Worm (Caenorhabditis elegans) whole organism, L2 larva: ENCODE results near the gene eif-3.F.
A peak's percentile ranks its signal among the peaks of the same experiment; 100 is the strongest.

Experiments
- C34F6.9 ChIP-seq: fragments of 150-350 bp; optimal IDR thresholded peaks from 2 replicates; lab custom pipeline; 2014; ENCODE audit warnings: missing biosample characterization, missing genetic modification characterization
- F13H6.1 ChIP-seq: sonication (generic microtip); optimal IDR thresholded peaks from 2 replicates; lab custom pipeline; 2016; ENCODE audit warnings: missing genetic modification characterization, missing compliant biosample characterization
- Y55F3AM.14 ChIP-seq: fragments of 200-800 bp; sonication (Bioruptor generic); optimal IDR thresholded peaks from 2 replicates; lab custom pipeline; 2018; ENCODE audit warnings: mild to moderate bottlenecking, missing genetic modification characterization, missing compliant biosample characterization
- ZK546.5 ChIP-seq: sonication (generic microtip); optimal IDR thresholded peaks from 2 replicates; lab custom pipeline; 2017; ENCODE audit warnings: missing biosample characterization, missing genetic modification characterization
- aly-2 ChIP-seq: fragments of 150-350 bp; optimal IDR thresholded peaks from 2 replicates; lab custom pipeline; 2014; ENCODE audit warnings: missing biosample characterization, missing genetic modification characterization
- ama-1 ChIP-seq: fragments of 150-350 bp; optimal IDR thresholded peaks from 2 replicates; lab custom pipeline; 2018; ENCODE audit warnings: inconsistent platforms
- blmp-1 ChIP-seq: sonication (generic microtip); optimal IDR thresholded peaks from 2 replicates; lab custom pipeline; 2017; ENCODE audit warnings: missing genetic modification characterization, mild to moderate bottlenecking, missing compliant biosample characterization, antibody characterized with exemption, moderate library complexity; ENCODE audit not compliant: insufficient read depth
- ceh-82 ChIP-seq: fragments of 150-350 bp; optimal IDR thresholded peaks from 2 replicates; lab custom pipeline; 2014; ENCODE audit warnings: missing biosample characterization, missing genetic modification characterization
- egl-27 ChIP-seq: sonication (generic microtip); optimal IDR thresholded peaks from 3 replicates; lab custom pipeline; 2017; ENCODE audit warnings: missing biosample characterization, missing genetic modification reagents, missing genetic modification characterization
- fos-1 ChIP-seq: fragments of 150-350 bp; optimal IDR thresholded peaks from 2 replicates; lab custom pipeline; 2014; ENCODE audit warnings: missing biosample characterization, missing genetic modification characterization
- gmeb-1 ChIP-seq: fragments of 150-350 bp; optimal IDR thresholded peaks from 2 replicates; lab custom pipeline; 2014; ENCODE audit warnings: missing biosample characterization, missing genetic modification characterization
- lin-39 ChIP-seq: fragments of 150-350 bp; optimal IDR thresholded peaks from 2 replicates; lab custom pipeline; 2014; ENCODE audit warnings: missing biosample characterization, missing genetic modification reagents, missing genetic modification characterization
- lsy-2 ChIP-seq, 2 experiments: fragments of 150-350 bp in 1 of 2; sonication (generic microtip) in 1 of 2; optimal IDR thresholded peaks; 2 replicates each; lab custom pipeline; 2014 to 2017; ENCODE audit warnings: missing biosample characterization in 2 of 2, missing genetic modification characterization in 2 of 2
- mab-5 ChIP-seq: fragments of 150-350 bp; optimal IDR thresholded peaks from 2 replicates; lab custom pipeline; 2014; ENCODE audit warnings: missing biosample characterization, missing genetic modification characterization
- mdl-1 ChIP-seq, 2 experiments: fragments of 150-350 bp in 1 of 2; sonication (generic microtip) in 1 of 2; optimal IDR thresholded peaks; 2 replicates each; lab custom pipeline; 2017; ENCODE audit warnings: missing biosample characterization in 2 of 2, missing genetic modification characterization in 2 of 2
- nhr-10 ChIP-seq: sonication (generic microtip); optimal IDR thresholded peaks from 2 replicates; lab custom pipeline; 2017; ENCODE audit warnings: missing biosample characterization, missing genetic modification characterization
- nhr-129 ChIP-seq: fragments of 150-350 bp; optimal IDR thresholded peaks from 2 replicates; lab custom pipeline; 2014; ENCODE audit warnings: missing biosample characterization, missing genetic modification characterization
- nhr-21 ChIP-seq: fragments of 150-350 bp; optimal IDR thresholded peaks from 2 replicates; lab custom pipeline; 2014; ENCODE audit warnings: missing biosample characterization, missing genetic modification characterization
- nhr-23 ChIP-seq: fragments of 150-350 bp; optimal IDR thresholded peaks from 2 replicates; lab custom pipeline; 2014; ENCODE audit warnings: missing biosample characterization, missing genetic modification reagents, missing genetic modification characterization
- nhr-25 ChIP-seq: fragments of 150-350 bp; sonication (generic microtip); optimal IDR thresholded peaks from 3 replicates; lab custom pipeline; 2014; ENCODE audit warnings: missing biosample characterization, missing genetic modification characterization
- nhr-77 ChIP-seq: fragments of 150-350 bp; optimal IDR thresholded peaks from 2 replicates; lab custom pipeline; 2014; ENCODE audit warnings: missing biosample characterization, missing genetic modification characterization
- sem-4 ChIP-seq: fragments of 150-350 bp; optimal IDR thresholded peaks from 2 replicates; lab custom pipeline; 2014; ENCODE audit warnings: missing biosample characterization, missing genetic modification reagents, missing genetic modification characterization
- skn-1 ChIP-seq: sonication (generic microtip); optimal IDR thresholded peaks from 2 replicates; lab custom pipeline; 2017; ENCODE audit warnings: missing biosample characterization, missing genetic modification characterization
- sma-3 ChIP-seq: sonication (generic microtip); optimal IDR thresholded peaks from 2 replicates; lab custom pipeline; 2016; ENCODE audit warnings: missing genetic modification reagents, missing genetic modification characterization, missing compliant biosample characterization
- sma-9 ChIP-seq, 2 experiments: fragments of 150-350 bp in 1 of 2; sonication (generic microtip) in 1 of 2; optimal IDR thresholded peaks; 2 replicates each; lab custom pipeline; 2014 to 2016; ENCODE audit warnings: missing genetic modification characterization in 2 of 2, mild to moderate bottlenecking in 1 of 2, missing biosample characterization in 1 of 2, missing compliant biosample characterization in 1 of 2, missing genetic modification reagents in 1 of 2, moderate library complexity in 1 of 2
- snpc-4 ChIP-seq: fragments of 150-350 bp; optimal IDR thresholded peaks from 2 replicates; lab custom pipeline; 2014; ENCODE audit warnings: missing biosample characterization, missing genetic modification characterization
- unc-39 ChIP-seq: fragments of 150-350 bp; optimal IDR thresholded peaks from 2 replicates; lab custom pipeline; 2014; ENCODE audit warnings: missing biosample characterization, missing genetic modification characterization
- unc-55 ChIP-seq: fragments of 150-350 bp; sonication (generic microtip); optimal IDR thresholded peaks from 3 replicates; lab custom pipeline; 2014; ENCODE audit warnings: missing biosample characterization, missing genetic modification reagents, missing genetic modification characterization
- unc-62 ChIP-seq: fragments of 150-350 bp; optimal IDR thresholded peaks from 2 replicates; lab custom pipeline; 2014; ENCODE audit warnings: missing biosample characterization, missing genetic modification reagents, missing genetic modification characterization
- zag-1 ChIP-seq: fragments of 150-350 bp; optimal IDR thresholded peaks from 2 replicates; lab custom pipeline; 2014; ENCODE audit warnings: missing biosample characterization, missing genetic modification characterization
- ztf-1 ChIP-seq: fragments of 200-800 bp; sonication (Bioruptor generic); conservative IDR thresholded peaks from 2 replicates; pipeline ENCODE4 v1.3.6; 2022; ENCODE audit warnings: missing genetic modification characterization, missing compliant biosample characterization
- ztf-11 ChIP-seq: sonication (generic microtip); optimal IDR thresholded peaks from 2 replicates; lab custom pipeline; 2017; ENCODE audit warnings: missing biosample characterization, missing genetic modification characterization

The eif-3.F gene

ce11 chrII:9336651-9337050, 5.2 kb downstream of the eif-3.F start:
- no peak for TF ChIP-seq sma-9 (GFP tag; optimal IDR thresholded peaks at IDR 0.05; lab: Kevin White, UChicago)
- TF ChIP-seq sma-9 (tag; optimal IDR thresholded peaks at IDR 0.05; lab: Kevin White, UChicago): no peak
- peak; percentile 32 for TF ChIP-seq unc-55 (GFP tag; lab: Kevin White, UChicago)
- peak; percentile 40 for TF ChIP-seq C34F6.9 (tag; lab: Kevin White, UChicago)
- no peak for TF ChIP-seq egl-27 (tag; lab: Kevin White, UChicago)
- peak; percentile 81 for TF ChIP-seq ama-1
- TF ChIP-seq nhr-77 (tag; lab: Kevin White, UChicago): no peak

- TF ChIP-seq ama-1 (peak; percentile 89), zag-1 (tag; lab: Kevin White, UChicago) (no peak)
Measured at ce11 chrII:9338859-9339258, 7.4 kb downstream of the eif-3.F start, which contains the start of gene ttll-12. ttll-12 (plus strand) TSS chrII:9338997.

DNA sequence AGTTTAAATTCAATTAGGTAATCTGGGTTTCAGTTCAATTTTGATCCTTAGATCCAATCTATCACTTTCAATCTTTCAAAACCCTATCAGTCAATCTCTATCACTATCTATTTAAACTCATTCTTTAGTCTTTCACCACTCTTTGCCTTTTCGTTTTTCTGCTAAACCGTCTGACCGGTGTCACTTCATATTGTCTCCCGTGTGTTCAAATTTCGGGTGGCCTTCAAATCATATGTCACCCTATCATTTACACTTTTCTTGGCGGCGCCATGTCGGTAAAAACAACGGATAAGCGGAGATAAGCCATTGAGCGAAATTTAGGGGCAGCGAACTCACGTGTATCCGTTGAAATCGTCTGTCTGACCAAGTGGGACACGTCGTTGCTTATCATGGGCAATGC, 12.5 kb downstream of the eif-3.F start:
- TF ChIP-seq ztf-11 (tag; lab: Kevin White, UChicago) (no peak), ceh-82 (tag; lab: Kevin White, UChicago) (no peak), nhr-23 (tag; lab: Kevin White, UChicago) (no peak), egl-27 (tag; lab: Kevin White, UChicago) (peak; percentile 44), aly-2 (no peak), nhr-25 (peak; percentile 69), mdl-1 (tag; optimal IDR thresholded peaks at IDR 0.05; lab: Kevin White, UChicago) (peak in 1 of 2 experiments; percentile 7), fos-1 (peak; percentile 21), gmeb-1 (tag; lab: Kevin White, UChicago) (peak; percentile 43), nhr-129 (tag; lab: Kevin White, UChicago) (peak; percentile 54), blmp-1 (tag; lab: Kevin White, UChicago) (peak; percentile 85), nhr-21 (tag; lab: Kevin White, UChicago) (peak; percentile 93), sma-3 (GFP tag; lab: Kevin White, UChicago) (peak; percentile 67), sma-9 (GFP tag; optimal IDR thresholded peaks at IDR 0.05; lab: Kevin White, UChicago) (peak; percentile 77), sma-9 (tag; optimal IDR thresholded peaks at IDR 0.05; lab: Kevin White, UChicago) (no peak), lsy-2 (tag; optimal IDR thresholded peaks at IDR 0.05; lab: Kevin White, UChicago) (peak in 1 of 2 experiments; percentile 9)

DNA sequence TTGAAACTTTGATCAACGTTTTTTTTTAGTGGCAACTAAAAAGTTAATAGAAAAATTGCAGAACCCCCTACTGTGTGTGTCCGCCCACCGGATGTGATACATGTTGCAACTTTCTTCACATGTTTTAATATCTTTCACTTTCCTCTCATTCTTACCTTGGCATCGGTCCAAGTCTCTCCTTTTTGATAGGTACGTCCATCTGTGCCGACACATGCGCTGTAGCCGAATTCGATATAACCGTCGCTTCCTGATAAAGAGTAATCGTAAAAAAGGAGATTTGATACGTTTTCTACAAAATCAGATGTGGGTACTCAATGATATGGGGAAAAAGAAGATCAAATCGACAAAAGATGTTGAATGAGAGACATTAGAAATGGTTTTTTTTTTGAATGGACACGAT, 13.7 kb downstream of the eif-3.F start:
- TF ChIP-seq blmp-1 (tag; lab: Kevin White, UChicago) (peak; percentile 37), sma-3 (GFP tag; lab: Kevin White, UChicago) (no peak), lin-39 (tag; lab: Kevin White, UChicago) (no peak), aly-2 (no peak), mab-5 (tag; lab: Kevin White, UChicago) (no peak), nhr-10 (tag; lab: Kevin White, UChicago) (no peak), sma-9 (GFP tag; optimal IDR thresholded peaks at IDR 0.05; lab: Kevin White, UChicago) (peak; percentile 45), sma-9 (tag; optimal IDR thresholded peaks at IDR 0.05; lab: Kevin White, UChicago) (no peak), skn-1 (tag; lab: Kevin White, UChicago) (no peak), ama-1 (no peak)

DNA sequence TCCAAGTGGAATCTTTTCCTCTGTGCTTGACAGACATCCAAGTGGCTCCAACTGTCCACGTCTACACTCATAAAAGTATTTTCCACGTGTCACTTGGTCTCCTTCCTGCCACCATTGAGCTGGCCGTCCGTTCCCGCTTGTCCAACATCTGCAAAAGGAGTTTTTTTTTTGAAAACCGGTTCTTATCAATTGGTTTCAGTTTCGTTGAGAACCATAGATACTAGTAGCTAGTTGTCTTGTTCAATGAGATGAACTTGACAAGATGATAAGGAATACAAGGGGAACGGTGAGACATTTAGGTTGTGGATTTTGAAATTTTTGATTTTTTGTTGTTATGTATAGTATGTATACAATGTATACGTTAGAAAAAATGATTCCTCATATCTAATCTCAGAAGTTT, 14.4 kb downstream of the eif-3.F start:
- TF ChIP-seq fos-1 (no peak), unc-62 (no peak), nhr-23 (tag; lab: Kevin White, UChicago) (no peak), unc-39 (tag; lab: Kevin White, UChicago) (no peak), ama-1 (no peak), sma-9 (GFP tag; optimal IDR thresholded peaks at IDR 0.05; lab: Kevin White, UChicago) (no peak), sma-9 (tag; optimal IDR thresholded peaks at IDR 0.05; lab: Kevin White, UChicago) (no peak), sma-3 (GFP tag; lab: Kevin White, UChicago) (no peak), ZK546.5 (tag; lab: Kevin White, UChicago) (no peak), sem-4 (no peak), Y55F3AM.14 (GFP tag; lab: Kevin White, UChicago) (no peak), snpc-4 (tag; lab: Kevin White, UChicago) (no peak), ceh-82 (tag; lab: Kevin White, UChicago) (no peak), nhr-129 (tag; lab: Kevin White, UChicago) (no peak), F13H6.1 (tag; lab: Kevin White, UChicago) (no peak), lin-39 (tag; lab: Kevin White, UChicago) (no peak), ztf-1 (no peak), egl-27 (tag; lab: Kevin White, UChicago) (no peak)
